Worm (Caenorhabditis elegans) whole organism, dauer: ENCODE results near the gene T26E4.9.
"Not testable (repeated sequence)": the region's sequence is repeated elsewhere in the genome, so short reads cannot be mapped to it uniquely, and the experiment has no call there.

ENCODE experiments used
- unc-62 ChIP-seq: sonication (generic microtip); optimal IDR thresholded peaks from 2 replicates; lab custom pipeline; 2017; ENCODE audit warnings: missing biosample characterization, missing genetic modification reagents, missing genetic modification characterization

Gene T26E4.9

ce11 chrV:15803748-15804147, 1.2 kb upstream of the T26E4.9 start, which contains the start of gene T26E4.18:
T26E4.18 (minus strand) TSS chrV:15803848.
- TF ChIP-seq unc-62 (GFP tag; lab: Kevin White, UChicago), result not testable (repeated sequence)

ce11 chrV:15803079-15803478, 556 bp upstream of the T26E4.9 start, which contains the start of gene srd-27:
srd-27 (plus strand) TSS chrV:15803379.
- not testable (repeated sequence) for TF ChIP-seq unc-62 (GFP tag; lab: Kevin White, UChicago)

- no peak for TF ChIP-seq unc-62 (GFP tag; lab: Kevin White, UChicago)
Observed at ce11 chrV:15798108-15798507, 4.4 kb downstream of the T26E4.9 start, which contains the start of gene T26E4.10. T26E4.10 (minus strand) TSS chrV:15798208.

ce11 chrV:15796087-15796486, 6.4 kb downstream of the T26E4.9 start, which contains the start of gene nhr-223:
nhr-223 (plus strand) TSS chrV:15796387.
- TF ChIP-seq unc-62 (GFP tag; lab: Kevin White, UChicago), result no peak

- TF ChIP-seq unc-62 (GFP tag; lab: Kevin White, UChicago), result no peak
Observed at ce11 chrV:15793270-15793669, 9.3 kb downstream of the T26E4.9 start, which contains the start of gene T26E4.7. T26E4.7 (plus strand) TSS chrV:15793570.

- TF ChIP-seq unc-62 (GFP tag; lab: Kevin White, UChicago), result no peak
Observed at ce11 chrV:15792409-15792808, 10.1 kb downstream of the T26E4.9 start, which contains the start of gene T26E4.4. T26E4.4 (minus strand) TSS chrV:15792509.

- no peak for TF ChIP-seq unc-62 (GFP tag; lab: Kevin White, UChicago)
Observed at ce11 chrV:15782494-15782893, 20.0 kb downstream of the T26E4.9 start, which contains the start of gene T26E4.3. T26E4.3 (plus strand) TSS chrV:15782794.

- TF ChIP-seq unc-62 (GFP tag; lab: Kevin White, UChicago), result no peak
Observed at ce11 chrV:15781086-15781485, 21.4 kb downstream of the T26E4.9 start, which contains the start of gene T26E4.2. T26E4.2 (plus strand) TSS chrV:15781386.

- TF ChIP-seq unc-62 (GFP tag; lab: Kevin White, UChicago), result no peak
Observed at ce11 chrV:15779128-15779729, 23.3 kb downstream of the T26E4.9 start, which contains the start of the genes nhr-285 and irld-52. nhr-285 (minus strand) TSS chrV:15779228. irld-52 (plus strand) TSS chrV:15779679.

ce11 chrV:15776651-15777050, 25.9 kb downstream of the T26E4.9 start, which contains the start of gene nhr-283:
nhr-283 (minus strand) TSS chrV:15776751.
- TF ChIP-seq unc-62 (GFP tag; lab: Kevin White, UChicago), result no peak

- no peak for TF ChIP-seq unc-62 (GFP tag; lab: Kevin White, UChicago)
Observed at ce11 chrV:15773941-15774340, 28.6 kb downstream of the T26E4.9 start.

ce11 chrV:15773141-15773540, 29.4 kb downstream of the T26E4.9 start, which contains the start of gene nhr-60:
nhr-60 (minus strand) TSS chrV:15773241.
- no peak for TF ChIP-seq unc-62 (GFP tag; lab: Kevin White, UChicago)

ce11 chrV:15769072-15769471, 33.5 kb downstream of the T26E4.9 start, which contains the start of gene F57A10.4:
F57A10.4 (plus strand) TSS chrV:15769438.
- TF ChIP-seq unc-62 (GFP tag; lab: Kevin White, UChicago), result no peak

- no peak for TF ChIP-seq unc-62 (GFP tag; lab: Kevin White, UChicago)
Observed at ce11 chrV:15766122-15766594, 36.4 kb downstream of the T26E4.9 start, which contains the start of the genes haf-3 and F57A10.2. haf-3 (minus strand) TSS chrV:15766172. F57A10.2 (plus strand) TSS chrV:15766575.

ce11 chrV:15758449-15758848, 44.1 kb downstream of the T26E4.9 start, which contains the start of gene str-9:
str-9 (plus strand) TSS chrV:15758749.
- TF ChIP-seq unc-62 (GFP tag; lab: Kevin White, UChicago), result no peak

- no peak for TF ChIP-seq unc-62 (GFP tag; lab: Kevin White, UChicago)
Observed at ce11 chrV:15757645-15758044, 44.9 kb downstream of the T26E4.9 start.
